Worm (Caenorhabditis elegans): Measurements from ENCODE around the gene F22B7.1.

The F22B7.1 gene

DNA sequence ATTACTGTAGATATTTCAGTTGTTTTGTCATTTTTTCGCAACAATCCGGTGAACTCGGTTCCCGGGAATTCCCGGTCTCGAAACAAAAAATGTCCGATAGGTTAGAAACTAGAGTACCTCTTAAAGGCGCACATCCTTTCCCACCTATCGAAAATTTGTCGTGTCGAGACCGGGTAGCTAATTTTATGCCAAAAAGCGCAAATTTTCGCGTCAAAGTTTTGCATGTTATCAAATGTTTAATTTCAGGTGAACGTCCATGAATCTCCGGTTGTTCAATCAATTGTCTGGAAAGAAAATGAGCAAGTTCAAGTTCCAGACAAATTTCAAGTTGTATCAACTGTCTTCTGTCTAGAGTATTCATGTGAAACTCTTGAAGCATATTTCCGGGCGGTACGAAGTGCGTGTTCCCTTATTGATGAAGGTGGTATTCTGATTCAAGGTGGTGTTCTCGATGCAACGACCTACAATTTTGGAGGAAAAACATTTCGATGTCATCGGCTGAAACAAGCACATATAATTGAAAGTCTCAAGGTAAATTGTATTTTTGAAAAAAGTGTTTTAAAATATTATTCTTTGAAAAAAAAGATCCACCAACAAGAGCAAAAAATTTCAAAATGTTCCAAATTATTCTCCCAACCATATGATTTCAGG lies 20.6 kb downstream of the F22B7.1 start (continued):
- TF ChIP-seq nhr-179 (tag; optimal IDR thresholded peaks at IDR 0.05) (no peak), B0035.1 (tag; optimal IDR thresholded peaks at IDR 0.05) (peak; percentile 32), cebp-2 (GFP tag; IDR thresholded peaks at IDR 0.05) (0 out of 2 replicates have a peak, but pooled peaks have one; percentile 7), rpc-1 (optimal IDR thresholded peaks at IDR 0.05) (no peak), rpc-1 (tag; optimal IDR thresholded peaks at IDR 0.05) (no peak), hmg-1.2 (GFP tag; IDR thresholded peaks at IDR 0.05) (peak; percentile 26; the same call in 1 of the 2 replicates), lin-35 (GFP tag; optimal IDR thresholded peaks at IDR 0.05) (no peak), F10E7.11 (tag; optimal IDR thresholded peaks at IDR 0.05) (peak; percentile 83), hsf-1 (GFP tag; IDR thresholded peaks at IDR 0.05) (0 out of 2 replicates have a peak, but pooled peaks have one; percentile 24), ztf-3 (GFP tag; optimal IDR thresholded peaks at IDR 0.05) (peak; percentile 17), ceh-40 (GFP tag; IDR thresholded peaks at IDR 0.05) (peak; percentile 81), nfya-2 (GFP tag; IDR thresholded peaks at IDR 0.05) (no peak), dpff-1 (tag; optimal IDR thresholded peaks at IDR 0.05) (peak; percentile 64), repo-1 (tag; optimal IDR thresholded peaks at IDR 0.05) (peak; percentile 71), Y56A3A.18 (GFP tag; IDR thresholded peaks at IDR 0.05) (peak; percentile 79), ztf-26 (tag; optimal IDR thresholded peaks at IDR 0.05) (peak; percentile 55), hmg-20 (GFP tag; IDR thresholded peaks at IDR 0.05) (no peak), lin-54 (GFP tag; optimal IDR thresholded peaks at IDR 0.05) (peak; percentile 11), T26A5.8 (tag; optimal IDR thresholded peaks at IDR 0.05) (peak; percentile 29), F52B5.7 (tag; optimal IDR thresholded peaks at IDR 0.05) (peak; percentile 18), pbrm-1 (GFP tag; IDR thresholded peaks at IDR 0.05) (peak; percentile 60; the same call in 1 of the 2 replicates)

DNA sequence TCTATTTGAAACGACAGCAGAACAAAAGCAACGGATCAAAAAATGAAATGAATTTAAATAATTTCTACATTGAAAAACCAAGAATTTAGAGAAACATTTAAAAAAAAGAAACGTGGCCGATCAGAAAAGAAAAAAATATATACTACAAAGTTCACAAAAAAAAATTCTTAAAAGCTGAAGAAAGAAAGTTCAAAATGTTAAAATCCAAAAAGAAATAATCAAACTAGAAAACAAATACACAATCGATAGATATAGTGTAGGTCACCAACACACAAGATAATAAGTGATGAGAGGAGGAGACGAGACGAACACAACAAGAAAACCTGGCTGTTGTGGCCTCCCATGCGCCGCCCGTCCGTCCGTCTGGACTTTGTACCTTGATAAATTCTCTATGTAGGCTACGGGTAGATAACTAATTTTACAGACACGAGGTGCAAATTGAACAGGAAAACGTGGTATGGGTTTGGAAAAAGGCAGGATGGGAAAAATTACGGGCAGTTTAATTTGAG lies 23.4 kb downstream of the F22B7.1 start, which contains the start of gene hadb-1:
TSS of gene hadb-1 (minus strand) at position 51 of the 509 bp plus-strand sequence.
- no peak for TF ChIP-seq cebp-1 (GFP tag; IDR thresholded peaks at IDR 0.05)
- peak; percentile 28 for TF ChIP-seq cebp-1 (tag; optimal IDR thresholded peaks at IDR 0.05)
- peak; percentile 56 for TF ChIP-seq nhr-80 (tag; optimal IDR thresholded peaks at IDR 0.05)
- TF ChIP-seq akir-1 (GFP tag; optimal IDR thresholded peaks at IDR 0.05) = no peak
- TF ChIP-seq efl-1 (GFP tag; optimal IDR thresholded peaks at IDR 0.05) = no peak
- no peak for TF ChIP-seq aptf-3 (GFP tag; IDR thresholded peaks at IDR 0.05)
- 0 out of 2 replicates have a peak, but pooled peaks have one; percentile 7 for TF ChIP-seq lin-26 (GFP tag; IDR thresholded peaks at IDR 0.05)
- TF ChIP-seq lag-1 (GFP tag; IDR thresholded peaks at IDR 0.05) = no peak
- TF ChIP-seq repo-1 (tag; optimal IDR thresholded peaks at IDR 0.05) = peak; percentile 10
- peak; percentile 12 for TF ChIP-seq attf-5 (GFP tag; optimal IDR thresholded peaks at IDR 0.05)
- 0 out of 2 replicates have a peak, but pooled peaks have one; percentile 7 for TF ChIP-seq lir-1 (GFP tag; conservative IDR thresholded peaks at IDR 0.05)
- 0 out of 2 replicates have a peak, but pooled peaks have one; percentile 22 for TF ChIP-seq let-526 (GFP tag; IDR thresholded peaks at IDR 0.05)

DNA sequence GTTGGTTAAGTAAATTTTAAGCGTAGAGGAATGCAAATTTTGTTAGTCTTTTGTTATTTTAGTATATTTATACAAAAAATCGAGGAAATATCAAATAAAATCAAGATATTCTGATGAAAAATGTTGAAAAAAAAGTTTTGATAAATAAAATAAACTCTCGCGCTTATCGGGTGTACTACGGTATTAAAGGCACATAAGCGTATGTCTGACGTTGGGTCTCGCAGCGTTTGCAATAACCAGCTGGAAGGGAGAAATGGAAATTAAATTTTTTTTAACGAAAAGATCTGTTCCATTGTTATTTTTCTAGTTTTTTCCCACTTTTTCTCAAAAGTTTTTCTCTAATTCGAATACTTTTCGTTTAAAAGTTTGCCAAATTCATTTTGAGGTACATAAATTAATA lies 24.0 kb downstream of the F22B7.1 start:
- TF ChIP-seq mxl-1 (tag; optimal IDR thresholded peaks at IDR 0.05) (no peak), rcor-1 (GFP tag; IDR thresholded peaks at IDR 0.05) (0 out of 2 replicates have a peak, but pooled peaks have one; percentile 13), snpc-1.3 (tag; optimal IDR thresholded peaks at IDR 0.05; ENCODE audit: insufficient read depth) (peak; percentile 22), snpc-4 (GFP tag; optimal IDR thresholded peaks at IDR 0.05) (peak; percentile 16), snpc-4 (tag; optimal IDR thresholded peaks at IDR 0.05) (peak in 1 of 4 experiments; percentile 1), tbx-9 (tag; optimal IDR thresholded peaks at IDR 0.05; ENCODE audit: borderline replicate concordance) (no peak), madf-6 (GFP tag; IDR thresholded peaks at IDR 0.05) (peak; percentile 92), egrh-3 (GFP tag; IDR thresholded peaks at IDR 0.05) (no peak), lin-54 (GFP tag; optimal IDR thresholded peaks at IDR 0.05) (peak; percentile 26), xnd-1 (tag; optimal IDR thresholded peaks at IDR 0.05) (peak; percentile 80), ztf-28 (GFP tag; IDR thresholded peaks at IDR 0.05) (no peak), efl-1 (GFP tag; optimal IDR thresholded peaks at IDR 0.05) (peak; percentile 78), ceh-91 (GFP tag; IDR thresholded peaks at IDR 0.05) (peak; percentile 27; the same call in 1 of the 2 replicates), D2030.7 (GFP tag; IDR thresholded peaks at IDR 0.05) (peak; percentile 52; the same call in 1 of the 2 replicates), F39B2.1 (GFP tag; IDR thresholded peaks at IDR 0.05) (no peak), chd-7 (tag; optimal IDR thresholded peaks at IDR 0.05) (no peak), F33H1.4 (GFP tag; IDR thresholded peaks at IDR 0.05) (peak; percentile 87), let-526 (GFP tag; IDR thresholded peaks at IDR 0.05) (no peak)

Data from whole organism, young adult.